Worm (Caenorhabditis elegans): ENCODE measurements around the gene F35D2.2.

ce11 chrII:7560844-7561243, 13.4 kb upstream of the F35D2.2 start:
- TF ChIP-seq ces-1 (GFP tag; optimal IDR thresholded peaks at IDR 0.05), result no peak
- no peak for TF ChIP-seq nhr-237 (tag; optimal IDR thresholded peaks at IDR 0.05)
- no peak for TF ChIP-seq nhr-2 (tag; optimal IDR thresholded peaks at IDR 0.05)
- no peak for TF ChIP-seq snpc-4 (tag; optimal IDR thresholded peaks at IDR 0.05)
- no peak for TF ChIP-seq mep-1 (tag; optimal IDR thresholded peaks at IDR 0.05)
- no peak for TF ChIP-seq unc-39 (tag; optimal IDR thresholded peaks at IDR 0.05)
- no peak for TF ChIP-seq nhr-28 (tag; optimal IDR thresholded peaks at IDR 0.05)
- no peak for TF ChIP-seq cnd-1 (tag; optimal IDR thresholded peaks at IDR 0.05)

All from whole organism, mixed stage, embryonic.